Fruit fly (Drosophila melanogaster) whole organism, embryonic: ENCODE results near the gene dachs.
A peak's percentile ranks its signal among the peaks of the same experiment; 100 is the strongest.

Source experiments
- Bteb2 ChIP-seq: fragments of 200-800 bp; sonication (Bioruptor generic); optimal IDR thresholded peaks from 2 replicates; lab custom pipeline; 2016; ENCODE audit warnings: missing biosample characterization, missing genetic modification characterization
- CG11398 ChIP-seq: fragments of 200-800 bp; sonication (Bioruptor generic); optimal IDR thresholded peaks from 2 replicates; lab custom pipeline; 2016; ENCODE audit warnings: missing biosample characterization, missing genetic modification characterization
- CG11560 ChIP-seq: fragments of 200-800 bp; sonication (Bioruptor generic); IDR thresholded peaks from 3 replicates; pipeline ENCODE4 v1.3.6; 2022; ENCODE audit warnings: missing biosample characterization, missing genetic modification characterization
- CG12219 ChIP-seq: fragments of 200-800 bp; sonication (Bioruptor generic); optimal IDR thresholded peaks from 3 replicates; lab custom pipeline; 2018; ENCODE audit warnings: missing biosample characterization, mild to moderate bottlenecking, missing genetic modification characterization
- CG13123 ChIP-seq: fragments of 200-800 bp; sonication (Bioruptor generic); optimal IDR thresholded peaks from 2 replicates; lab custom pipeline; 2016; ENCODE audit warnings: missing biosample characterization, missing genetic modification characterization
- CG14014 ChIP-seq: fragments of 200-800 bp; sonication (Bioruptor generic); IDR thresholded peaks from 2 replicates; pipeline ENCODE4 v1.3.6; 2022; ENCODE audit warnings: missing biosample characterization, missing genetic modification characterization
- CG15479 ChIP-seq: fragments of 200-800 bp; sonication (Bioruptor generic); optimal IDR thresholded peaks from 3 replicates; lab custom pipeline; 2019; ENCODE audit warnings: missing biosample characterization, mild to moderate bottlenecking, missing genetic modification characterization, moderate library complexity
- CG1602 ChIP-seq: fragments of 200-800 bp; sonication (Bioruptor generic); optimal IDR thresholded peaks from 3 replicates; lab custom pipeline; 2016; ENCODE audit warnings: missing biosample characterization, missing genetic modification characterization
- CG1647 ChIP-seq: fragments of 200-800 bp; sonication (Bioruptor generic); optimal IDR thresholded peaks from 3 replicates; lab custom pipeline; 2016; ENCODE audit warnings: missing biosample characterization, missing genetic modification characterization
- CG16813 ChIP-seq: fragments of 200-800 bp; sonication (Bioruptor generic); IDR thresholded peaks from 3 replicates; pipeline ENCODE4 v1.3.6; 2022; ENCODE audit warnings: missing biosample characterization, missing genetic modification characterization; ENCODE audit not compliant: partially characterized antibody
- CG17359 ChIP-seq: fragments of 200-800 bp; sonication (Bioruptor generic); optimal IDR thresholded peaks from 3 replicates; lab custom pipeline; 2018; ENCODE audit warnings: missing biosample characterization, mild to moderate bottlenecking, missing genetic modification characterization, moderate library complexity
- CG18476 ChIP-seq: fragments of 200-800 bp; sonication (Bioruptor generic); optimal IDR thresholded peaks from 2 replicates; lab custom pipeline; 2016; ENCODE audit warnings: missing biosample characterization, mild to moderate bottlenecking, missing genetic modification characterization
- CG2199 ChIP-seq: fragments of 200-800 bp; sonication (Bioruptor generic); IDR thresholded peaks from 3 replicates; pipeline ENCODE4 v1.3.6; 2022; ENCODE audit warnings: missing biosample characterization, missing genetic modification characterization
- CG2678 ChIP-seq: fragments of 200-800 bp; sonication (Bioruptor generic); optimal IDR thresholded peaks from 3 replicates; lab custom pipeline; 2019; ENCODE audit warnings: missing biosample characterization, mild to moderate bottlenecking, missing genetic modification characterization, moderate library complexity
- CG32767 ChIP-seq: fragments of 200-800 bp; sonication (Bioruptor generic); IDR thresholded peaks from 2 replicates; pipeline ENCODE4 v1.3.6; 2022; ENCODE audit warnings: missing biosample characterization, missing genetic modification characterization
- CG33557 ChIP-seq: fragments of 200-800 bp; sonication (Bioruptor generic); optimal IDR thresholded peaks from 2 replicates; lab custom pipeline; 2019; ENCODE audit warnings: missing biosample characterization, mild to moderate bottlenecking, missing genetic modification characterization, moderate library complexity
- CG4360 ChIP-seq: fragments of 200-800 bp; sonication (Bioruptor generic); IDR thresholded peaks from 2 replicates; pipeline ENCODE4 v1.3.6; 2022; ENCODE audit warnings: missing biosample characterization, missing genetic modification characterization
- CG6791 ChIP-seq: fragments of 200-800 bp; sonication (Bioruptor generic); IDR thresholded peaks from 3 replicates; pipeline ENCODE4 v1.3.6; 2022; ENCODE audit warnings: missing biosample characterization, missing genetic modification characterization; ENCODE audit not compliant: partially characterized antibody
- CG7372 ChIP-seq: fragments of 200-800 bp; sonication (Bioruptor generic); IDR thresholded peaks from 2 replicates; pipeline ENCODE4 v1.3.6; 2022; ENCODE audit warnings: missing biosample characterization, missing genetic modification characterization
- CG7928 ChIP-seq: fragments of 200-800 bp; sonication (Bioruptor generic); optimal IDR thresholded peaks from 2 replicates; lab custom pipeline; 2017; ENCODE audit warnings: missing biosample characterization, mild to moderate bottlenecking, missing genetic modification characterization
- CG8924 ChIP-seq: fragments of 200-800 bp; optimal IDR thresholded peaks from 3 replicates; lab custom pipeline; 2019; ENCODE audit warnings: missing biosample characterization, mild to moderate bottlenecking, missing genetic modification characterization, moderate library complexity
- CG9797 ChIP-seq: fragments of 200-800 bp; sonication (Bioruptor generic); optimal IDR thresholded peaks from 3 replicates; lab custom pipeline; 2018; ENCODE audit warnings: missing biosample characterization, mild to moderate bottlenecking, missing genetic modification characterization
- CG9817 ChIP-seq: fragments of 200-800 bp; sonication (Bioruptor generic); optimal IDR thresholded peaks from 2 replicates; lab custom pipeline; 2018; ENCODE audit warnings: missing biosample characterization, mild to moderate bottlenecking, missing genetic modification characterization, moderate library complexity
- Dll ChIP-seq: fragments of 200-800 bp; sonication (Bioruptor generic); IDR thresholded peaks from 4 replicates; pipeline ENCODE4 v1.3.6; 2022; ENCODE audit warnings: missing biosample characterization, missing genetic modification characterization; ENCODE audit not compliant: partially characterized antibody
- E2f1 ChIP-seq: fragments of 200-800 bp; sonication (Bioruptor generic); IDR thresholded peaks from 2 replicates; pipeline ENCODE4 v1.3.6; 2022; ENCODE audit warnings: missing biosample characterization, missing genetic modification characterization
- Fer2 ChIP-seq: fragments of 200-800 bp; sonication (Bioruptor generic); optimal IDR thresholded peaks from 2 replicates; lab custom pipeline; 2018; ENCODE audit warnings: missing biosample characterization, mild to moderate bottlenecking, missing genetic modification characterization, moderate library complexity
- H2.0 ChIP-seq: fragments of 200-800 bp; sonication (Bioruptor generic); IDR thresholded peaks from 2 replicates; pipeline ENCODE4 v1.3.6; 2022; ENCODE audit warnings: missing biosample characterization, missing genetic modification characterization
- HLH4C ChIP-seq: fragments of 200-800 bp; sonication (Bioruptor generic); IDR thresholded peaks from 3 replicates; pipeline ENCODE4 v1.3.6; 2022; ENCODE audit warnings: missing biosample characterization, missing genetic modification characterization; ENCODE audit not compliant: partially characterized antibody
- Hand ChIP-seq: fragments of 200-800 bp; sonication (Bioruptor generic); optimal IDR thresholded peaks from 2 replicates; lab custom pipeline; 2017; ENCODE audit warnings: mild to moderate bottlenecking, missing biosample characterization, missing genetic modification reagents, missing genetic modification characterization
- Hr78 ChIP-seq, 2 experiments: fragments of 200-800 bp in 1 of 2; fragments of >200 bp in 1 of 2; sonication (Bioruptor generic) in 1 of 2; optimal IDR thresholded peaks; 2 replicates each; lab custom pipeline; 2017 to 2019; ENCODE audit warnings: missing biosample characterization in 2 of 2, missing genetic modification characterization in 2 of 2, mild to moderate bottlenecking in 1 of 2, moderate library complexity in 1 of 2
- Nf-YB ChIP-seq: fragments of 200-800 bp; sonication (Bioruptor generic); optimal IDR thresholded peaks from 3 replicates; lab custom pipeline; 2019; ENCODE audit warnings: missing biosample characterization, mild to moderate bottlenecking, missing genetic modification characterization, moderate library complexity
- PHDP ChIP-seq: fragments of 200-800 bp; sonication (Bioruptor generic); optimal IDR thresholded peaks from 3 replicates; lab custom pipeline; 2018; ENCODE audit warnings: missing biosample characterization, mild to moderate bottlenecking, missing genetic modification characterization, moderate library complexity
- Ptx1 ChIP-seq: fragments of 200-800 bp; sonication (Bioruptor generic); IDR thresholded peaks from 2 replicates; pipeline ENCODE4 v1.3.6; 2022; ENCODE audit warnings: missing biosample characterization, missing genetic modification characterization
- Sox102F ChIP-seq: fragments of 200-800 bp; sonication (Bioruptor generic); optimal IDR thresholded peaks from 2 replicates; lab custom pipeline; 2018; ENCODE audit warnings: missing biosample characterization, mild to moderate bottlenecking, missing genetic modification characterization, moderate library complexity
- Ssrp ChIP-seq: fragments of 200-800 bp; sonication (Bioruptor generic); optimal IDR thresholded peaks from 2 replicates; lab custom pipeline; 2018; ENCODE audit warnings: missing biosample characterization, mild to moderate bottlenecking, missing genetic modification characterization, moderate library complexity
- ato ChIP-seq: fragments of 200-800 bp; sonication (Bioruptor generic); IDR thresholded peaks from 2 replicates; pipeline ENCODE4 v1.3.6; 2022; ENCODE audit warnings: missing biosample characterization, missing genetic modification characterization; ENCODE audit not compliant: partially characterized antibody
- bowl ChIP-seq: fragments of 200-800 bp; sonication (Bioruptor generic); IDR thresholded peaks from 2 replicates; pipeline ENCODE4 v1.3.6; 2022; ENCODE audit warnings: missing biosample characterization, missing genetic modification characterization
- chn ChIP-seq: fragments of 200-800 bp; sonication (Bioruptor generic); optimal IDR thresholded peaks from 2 replicates; lab custom pipeline; 2016; ENCODE audit warnings: missing biosample characterization, missing genetic modification characterization
- crc ChIP-seq: fragments of 200-800 bp; sonication (Bioruptor generic); optimal IDR thresholded peaks from 2 replicates; lab custom pipeline; 2016; ENCODE audit warnings: missing biosample characterization, missing genetic modification characterization
- hbn ChIP-seq: fragments of 200-800 bp; sonication (Bioruptor generic); IDR thresholded peaks from 2 replicates; pipeline ENCODE4 v1.3.6; 2022; ENCODE audit warnings: missing biosample characterization, missing genetic modification characterization; ENCODE audit not compliant: partially characterized antibody
- lilli ChIP-seq: fragments of 200-800 bp; sonication (Bioruptor generic); optimal IDR thresholded peaks from 3 replicates; lab custom pipeline; 2016; ENCODE audit warnings: missing biosample characterization, missing genetic modification characterization
- org-1 ChIP-seq: fragments of 200-800 bp; sonication (Bioruptor generic); optimal IDR thresholded peaks from 2 replicates; lab custom pipeline; 2017; ENCODE audit warnings: missing biosample characterization, missing genetic modification characterization
- pan ChIP-seq, 4 experiments: fragments of >200 bp in 3 of 4; fragments of 200-800 bp in 1 of 4; sonication (Bioruptor generic) in 1 of 4; optimal IDR thresholded peaks in 3 of 4; IDR thresholded peaks in 1 of 4; 2 replicates each; pipeline versions ENCODE4 v1.3.6 to Lab custom; 2017 to 2022; ENCODE audit warnings: missing biosample characterization in 2 of 4, missing genetic modification characterization in 2 of 4, mixed read lengths in 1 of 4
- ro ChIP-seq: fragments of 200-800 bp; sonication (Bioruptor generic); IDR thresholded peaks from 2 replicates; pipeline ENCODE4 v1.3.6; 2022; ENCODE audit warnings: missing biosample characterization, missing genetic modification characterization
- seq ChIP-seq: fragments of 200-800 bp; sonication (Bioruptor generic); IDR thresholded peaks from 2 replicates; pipeline ENCODE4 v1.3.6; 2022; ENCODE audit warnings: missing biosample characterization, missing genetic modification characterization
- so ChIP-seq: fragments of 200-800 bp; sonication (Bioruptor generic); IDR thresholded peaks from 3 replicates; pipeline ENCODE4 v1.3.6; 2022; ENCODE audit warnings: missing biosample characterization, missing genetic modification characterization
- sr ChIP-seq: fragments of 200-800 bp; sonication (Bioruptor generic); IDR thresholded peaks from 3 replicates; pipeline ENCODE4 v1.3.6; 2022; ENCODE audit warnings: missing biosample characterization, missing genetic modification characterization
- tio ChIP-seq: fragments of 200-800 bp; sonication (Bioruptor generic); optimal IDR thresholded peaks from 2 replicates; lab custom pipeline; 2017; ENCODE audit warnings: missing biosample characterization, missing genetic modification characterization, inconsistent platforms
- tna ChIP-seq: fragments of 200-800 bp; sonication (Bioruptor generic); IDR thresholded peaks from 2 replicates; pipeline ENCODE4 v1.3.6; 2022; ENCODE audit warnings: missing biosample characterization, missing genetic modification characterization; ENCODE audit not compliant: partially characterized antibody
- twi ChIP-seq: fragments of 200-800 bp; optimal IDR thresholded peaks from 2 replicates; lab custom pipeline; 2019; ENCODE audit warnings: missing biosample characterization, mild to moderate bottlenecking, missing genetic modification characterization, moderate library complexity

The dachs gene

dm6 chr2L:8517256-8517694, 50.7 kb downstream of the dachs start, which contains the start of the genes mRpL51 and Uba4 (continued):
- no peak for TF ChIP-seq CG1602
- TF ChIP-seq CG7928 (GFP tag; lab: Kevin White, UChicago) = no peak
- TF ChIP-seq twi (tag; lab: Kevin White, UChicago) = peak; percentile 63
- TF ChIP-seq crc (GFP tag; lab: Kevin White, UChicago) = no peak
- peak; percentile 40; the same call in 1 of the 2 replicates for TF ChIP-seq hbn (GFP tag; lab: Robert Waterston, UW)
- no peak for TF ChIP-seq sr
- no peak for TF ChIP-seq ato (GFP tag; lab: Robert Waterston, UW)
- peak; percentile 26 for TF ChIP-seq chn (GFP tag; lab: Kevin White, UChicago)
- TF ChIP-seq CG9797 = no peak
- TF ChIP-seq org-1 (GFP tag; lab: Kevin White, UChicago) = no peak
- TF ChIP-seq CG1647 (GFP tag; lab: Kevin White, UChicago) = no peak
- TF ChIP-seq CG11398 = peak; percentile 19
- TF ChIP-seq CG18476 = peak; percentile 37
- TF ChIP-seq Fer2 (tag; lab: Kevin White, UChicago) = no peak
- TF ChIP-seq HLH4C (GFP tag; lab: Robert Waterston, UW) = peak; percentile 69
- peak; percentile 73; the same call in 3 of the 4 replicates for TF ChIP-seq Dll (GFP tag; lab: Robert Waterston, UW)
- no peak for TF ChIP-seq pan (optimal IDR thresholded peaks at IDR 0.05; lab: Kevin White, UChicago)
- TF ChIP-seq pan (GFP tag; optimal IDR thresholded peaks at IDR 0.05 in 1 of 2, IDR thresholded peaks at IDR 0.05 in 1 of 2) = no peak
- TF ChIP-seq CG9817 (tag; lab: Kevin White, UChicago) = no peak
- no peak for TF ChIP-seq CG15479
- peak; percentile 59; the same call in 2 of the 3 replicates for TF ChIP-seq CG16813 (GFP tag; lab: Robert Waterston, UW)
- no peak for TF ChIP-seq CG4360 (GFP tag; lab: Robert Waterston, UW)
- TF ChIP-seq E2f1 = no peak
- TF ChIP-seq tna = no peak
- TF ChIP-seq CG33557 (GFP tag; lab: Kevin White, UChicago) = no peak
- no peak for TF ChIP-seq CG17359 (tag; lab: Kevin White, UChicago)
- TF ChIP-seq Ssrp = no peak
- TF ChIP-seq Nf-YB (GFP tag; lab: Kevin White, UChicago) = no peak
- TF ChIP-seq CG32767 (GFP tag; lab: Robert Waterston, UW) = no peak
- no peak for TF ChIP-seq bowl (GFP tag; lab: Robert Waterston, UW)
- TF ChIP-seq Hr78 (GFP tag; optimal IDR thresholded peaks at IDR 0.05; lab: Kevin White, UChicago) = no peak
- TF ChIP-seq PHDP (tag; lab: Kevin White, UChicago) = peak; percentile 37
- no peak for TF ChIP-seq H2.0 (GFP tag; lab: Robert Waterston, UW)
- no peak for TF ChIP-seq tio
- no peak for TF ChIP-seq Ptx1 (GFP tag; lab: Robert Waterston, UW)
- TF ChIP-seq CG2678 (tag; lab: Kevin White, UChicago) = no peak
- peak; percentile 9 for TF ChIP-seq CG8924 (tag; lab: Kevin White, UChicago)
- TF ChIP-seq CG11560 (tag; lab: Robert Waterston, UW) = no peak
- no peak for TF ChIP-seq CG14014
- peak; percentile 32; the same call in 1 of the 3 replicates for TF ChIP-seq CG6791 (GFP tag; lab: Robert Waterston, UW)
- peak; percentile 6 for TF ChIP-seq CG13123 (GFP tag; lab: Kevin White, UChicago)
- TF ChIP-seq CG7372 (GFP tag; lab: Robert Waterston, UW) = no peak
- peak; percentile 31 for TF ChIP-seq Hand (GFP tag; lab: Kevin White, UChicago)
- TF ChIP-seq so = no peak
- TF ChIP-seq Bteb2 (GFP tag; lab: Kevin White, UChicago) = peak; percentile 7
- TF ChIP-seq lilli (GFP tag; lab: Kevin White, UChicago) = peak; percentile 72
- TF ChIP-seq CG2199 (GFP tag; lab: Robert Waterston, UW) = no peak
- TF ChIP-seq CG12219 (GFP tag; lab: Kevin White, UChicago) = no peak
- TF ChIP-seq Sox102F (GFP tag; lab: Kevin White, UChicago) = no peak
- no peak for TF ChIP-seq ro (GFP tag; lab: Robert Waterston, UW)
- TF ChIP-seq seq (GFP tag; lab: Robert Waterston, UW) = no peak
